Worm (Caenorhabditis elegans) whole organism, young adult: ENCODE data around the gene F35D11.4.

Experiments used
- B0336.3 ChIP-seq: fragments of 200-800 bp; sonication (Bioruptor generic); IDR thresholded peaks from 2 replicates; pipeline ENCODE4 v1.3.6; 2022; ENCODE audit warnings: missing genetic modification characterization, missing compliant biosample characterization
- egl-44 ChIP-seq: fragments of 200-800 bp; sonication (Bioruptor generic); IDR thresholded peaks from 2 replicates; pipeline ENCODE4 v1.3.6; 2022; ENCODE audit warnings: missing genetic modification reagents, missing genetic modification characterization, missing compliant biosample characterization
- ekl-4 ChIP-seq: fragments of 200-800 bp; sonication (Bioruptor generic); IDR thresholded peaks from 2 replicates; pipeline ENCODE4 v1.3.6; 2022; ENCODE audit warnings: missing genetic modification reagents, missing genetic modification characterization, missing compliant biosample characterization
- fkh-3 ChIP-seq: sonication (generic microtip); optimal IDR thresholded peaks from 2 replicates; lab custom pipeline; 2016; ENCODE audit warnings: mild to moderate bottlenecking, missing genetic modification characterization, missing compliant biosample characterization
- hlh-12 ChIP-seq: sonication (generic microtip); optimal IDR thresholded peaks from 2 replicates; lab custom pipeline; 2016; ENCODE audit warnings: missing genetic modification characterization, missing compliant biosample characterization
- hmg-20 ChIP-seq: fragments of 200-800 bp; sonication (Bioruptor generic); IDR thresholded peaks from 2 replicates; pipeline ENCODE4 v1.3.6; 2022; ENCODE audit warnings: missing genetic modification reagents, missing genetic modification characterization, missing compliant biosample characterization
- let-607 ChIP-seq, 2 experiments: fragments of 200-800 bp in 1 of 2; sonication (Bioruptor generic) in 1 of 2; sonication (generic microtip) in 1 of 2; optimal IDR thresholded peaks; 2 replicates each; lab custom pipeline; 2016 to 2018; ENCODE audit warnings: mild to moderate bottlenecking in 2 of 2, missing compliant biosample characterization in 2 of 2, missing genetic modification characterization in 2 of 2, moderate library complexity in 2 of 2, missing genotype in 1 of 2
- nfya-1 ChIP-seq: sonication (generic microtip); optimal IDR thresholded peaks from 2 replicates; lab custom pipeline; 2017; ENCODE audit warnings: antibody characterized with exemption, missing compliant biosample characterization, missing genetic modification characterization, borderline replicate concordance; ENCODE audit not compliant: insufficient read depth
- pha-4 ChIP-seq: fragments of 150-350 bp; sonication (generic microtip); optimal IDR thresholded peaks from 2 replicates; lab custom pipeline; 2014; ENCODE audit warnings: missing biosample characterization, missing genetic modification reagents, missing genetic modification characterization
- sea-2 ChIP-seq: fragments of 200-800 bp; sonication (Bioruptor generic); IDR thresholded peaks from 2 replicates; pipeline ENCODE4 v1.3.6; 2022; ENCODE audit warnings: missing genetic modification characterization, missing compliant biosample characterization
- somi-1 ChIP-seq: fragments of 200-800 bp; sonication (Bioruptor generic); optimal IDR thresholded peaks from 2 replicates; lab custom pipeline; 2018; ENCODE audit warnings: mild to moderate bottlenecking, missing genetic modification characterization, missing compliant biosample characterization
- unc-62 ChIP-seq: fragments of 150-350 bp; optimal IDR thresholded peaks from 2 replicates; lab custom pipeline; 2014; ENCODE audit warnings: missing biosample characterization, missing genetic modification reagents, missing genetic modification characterization
- ztf-28 ChIP-seq: fragments of 200-800 bp; sonication (Bioruptor generic); IDR thresholded peaks from 2 replicates; pipeline ENCODE4 v1.3.6; 2022; ENCODE audit warnings: missing genetic modification reagents, missing genetic modification characterization, missing compliant biosample characterization

DNA sequence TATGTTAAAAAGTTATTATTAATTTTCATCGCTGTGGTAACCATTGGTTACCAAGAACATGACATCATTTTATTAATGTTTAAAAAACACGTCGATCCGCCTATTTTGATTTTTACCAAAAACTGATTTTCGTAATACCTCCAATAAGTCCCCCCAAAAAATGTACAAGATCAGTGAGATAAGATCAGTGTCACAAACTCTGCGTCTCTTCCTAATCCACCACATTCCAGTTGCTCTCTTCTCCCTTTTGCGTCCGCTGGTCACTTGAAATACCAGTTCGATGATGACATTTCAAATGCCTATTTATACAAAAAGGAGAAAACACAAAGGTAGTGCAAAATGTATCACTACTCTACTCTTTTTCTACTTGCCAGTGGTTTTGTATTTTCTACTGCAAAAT lies 43.2 kb upstream of the F35D11.4 start, which contains the start of gene M03A1.8:
- TF ChIP-seq sea-2 (GFP tag; lab: Robert Waterston, UW) (no peak), fkh-3 (tag; lab: Kevin White, UChicago) (no peak), unc-62 (GFP tag; lab: Kevin White, UChicago) (no peak), nfya-1 (tag; lab: Kevin White, UChicago) (no peak), hmg-20 (GFP tag; lab: Robert Waterston, UW) (no peak), egl-44 (no peak), pha-4 (tag; lab: Kevin White, UChicago) (no peak), B0336.3 (no peak), somi-1 (GFP tag; lab: Kevin White, UChicago) (no peak), let-607 (tag; optimal IDR thresholded peaks at IDR 0.05; lab: Kevin White, UChicago) (no peak), hlh-12 (tag; lab: Kevin White, UChicago) (no peak), ztf-28 (no peak), ekl-4 (GFP tag; lab: Robert Waterston, UW) (no peak)
